Fruit fly (Drosophila melanogaster) whole organism, pupa: ENCODE data around the gene skd.

Experiments
- CG15710 ChIP-seq: fragments of 200-800 bp; sonication (Bioruptor generic); optimal IDR thresholded peaks from 2 replicates; lab custom pipeline; 2018; ENCODE audit warnings: missing biosample characterization, mild to moderate bottlenecking, missing genetic modification characterization, moderate library complexity
- CG32121 ChIP-seq: fragments of 200-800 bp; sonication (Bioruptor generic); IDR thresholded peaks from 2 replicates; pipeline ENCODE4 v1.3.6; 2022; ENCODE audit warnings: missing biosample characterization, missing genetic modification characterization
- CG8159 ChIP-seq: fragments of 200-800 bp; sonication (Bioruptor generic); optimal IDR thresholded peaks from 3 replicates; lab custom pipeline; 2018; ENCODE audit warnings: missing biosample characterization, mild to moderate bottlenecking, missing genetic modification characterization, moderate library complexity
- CG8301 ChIP-seq: fragments of 200-800 bp; sonication (Bioruptor generic); optimal IDR thresholded peaks from 2 replicates; lab custom pipeline; 2018; ENCODE audit warnings: missing biosample characterization, mild to moderate bottlenecking, missing genetic modification characterization
- gl ChIP-seq: fragments of 200-800 bp; sonication (Bioruptor generic); optimal IDR thresholded peaks from 2 replicates; lab custom pipeline; 2018; ENCODE audit warnings: missing biosample characterization, mild to moderate bottlenecking, missing genetic modification characterization

dm6 chr3L:21023795-21024194 is 3.4 kb downstream of the skd start:
- no peak for TF ChIP-seq gl (tag; lab: Kevin White, UChicago)
- TF ChIP-seq CG32121 (GFP tag; lab: Robert Waterston, UW) = no peak
- no peak for TF ChIP-seq CG15710 (tag; lab: Kevin White, UChicago)
- no peak for TF ChIP-seq CG8159 (tag; lab: Kevin White, UChicago)
- no peak for TF ChIP-seq CG8301 (tag; lab: Kevin White, UChicago)
